Fruit fly (Drosophila melanogaster) whole organism, embryonic: ENCODE data around the gene Mlp84B.

Experiments
- ATbp ChIP-seq: fragments of 200-800 bp; sonication (Bioruptor generic); optimal IDR thresholded peaks from 2 replicates; lab custom pipeline; 2017; ENCODE audit warnings: missing biosample characterization, mild to moderate bottlenecking, missing genetic modification characterization, missing genetic modification reagents
- Atf-2 ChIP-seq: fragments of 200-800 bp; sonication (Bioruptor generic); optimal IDR thresholded peaks from 2 replicates; lab custom pipeline; 2016; ENCODE audit warnings: missing biosample characterization, missing genetic modification characterization
- CG1024 ChIP-seq: fragments of 200-800 bp; sonication (Bioruptor generic); IDR thresholded peaks from 2 replicates; pipeline ENCODE4 v1.3.6; 2022; ENCODE audit warnings: missing biosample characterization, missing genetic modification characterization
- CG11085 ChIP-seq: fragments of 200-800 bp; sonication (Bioruptor generic); IDR thresholded peaks from 2 replicates; pipeline ENCODE4 v1.3.6; 2022; ENCODE audit warnings: missing biosample characterization, missing genetic modification characterization
- CG12219 ChIP-seq: fragments of 200-800 bp; sonication (Bioruptor generic); optimal IDR thresholded peaks from 3 replicates; lab custom pipeline; 2018; ENCODE audit warnings: missing biosample characterization, mild to moderate bottlenecking, missing genetic modification characterization
- CG13287 ChIP-seq: fragments of 200-800 bp; sonication (Bioruptor generic); IDR thresholded peaks from 2 replicates; pipeline ENCODE4 v1.3.6; 2022; ENCODE audit warnings: missing biosample characterization, missing genetic modification characterization; ENCODE audit not compliant: partially characterized antibody
- CG13775 ChIP-seq: fragments of 200-800 bp; sonication (Bioruptor generic); optimal IDR thresholded peaks from 3 replicates; lab custom pipeline; 2017; ENCODE audit warnings: missing biosample characterization, mild to moderate bottlenecking, missing genetic modification characterization
- CG14965 ChIP-seq: fragments of 200-800 bp; sonication (Bioruptor generic); optimal IDR thresholded peaks from 2 replicates; lab custom pipeline; 2016; ENCODE audit warnings: missing biosample characterization, missing genetic modification characterization, borderline replicate concordance
- CG15514 ChIP-seq: fragments of 200-800 bp; sonication (Bioruptor generic); optimal IDR thresholded peaks from 3 replicates; lab custom pipeline; 2017; ENCODE audit warnings: missing biosample characterization, missing genetic modification characterization, mild to moderate bottlenecking, moderate library complexity, missing genetic modification reagents
- CG16779 ChIP-seq: fragments of 200-800 bp; sonication (Bioruptor generic); IDR thresholded peaks from 2 replicates; pipeline ENCODE4 v1.3.6; 2022; ENCODE audit warnings: missing biosample characterization, missing genetic modification characterization
- CG17359 ChIP-seq: fragments of 200-800 bp; sonication (Bioruptor generic); optimal IDR thresholded peaks from 3 replicates; lab custom pipeline; 2018; ENCODE audit warnings: missing biosample characterization, mild to moderate bottlenecking, missing genetic modification characterization, moderate library complexity
- CG17612 ChIP-seq: fragments of 200-800 bp; sonication (Bioruptor generic); IDR thresholded peaks from 2 replicates; pipeline ENCODE4 v1.3.6; 2022; ENCODE audit warnings: missing biosample characterization, missing genetic modification characterization
- CG1792 ChIP-seq: fragments of 200-800 bp; sonication (Bioruptor generic); optimal IDR thresholded peaks from 2 replicates; lab custom pipeline; 2016; ENCODE audit warnings: missing biosample characterization, missing genetic modification characterization
- CG2199 ChIP-seq: fragments of 200-800 bp; sonication (Bioruptor generic); IDR thresholded peaks from 3 replicates; pipeline ENCODE4 v1.3.6; 2022; ENCODE audit warnings: missing biosample characterization, missing genetic modification characterization
- CG2712 ChIP-seq: fragments of 200-800 bp; optimal IDR thresholded peaks from 3 replicates; lab custom pipeline; 2019; ENCODE audit warnings: missing biosample characterization, mild to moderate bottlenecking, missing genetic modification characterization, moderate library complexity
- CG3726 ChIP-seq: fragments of 200-800 bp; sonication (Bioruptor generic); IDR thresholded peaks from 3 replicates; pipeline ENCODE4, ENCODE4 v1.3.6; 2022; ENCODE audit warnings: missing biosample characterization, missing genetic modification characterization
- CG4360 ChIP-seq: fragments of 200-800 bp; sonication (Bioruptor generic); IDR thresholded peaks from 2 replicates; pipeline ENCODE4 v1.3.6; 2022; ENCODE audit warnings: missing biosample characterization, missing genetic modification characterization
- CG43689 ChIP-seq: fragments of 200-800 bp; sonication (Bioruptor generic); IDR thresholded peaks from 2 replicates; pipeline ENCODE4 v1.3.6; 2022; ENCODE audit warnings: missing biosample characterization, missing genetic modification characterization
- CG6272 ChIP-seq: fragments of 200-800 bp; sonication (Bioruptor generic); IDR thresholded peaks from 2 replicates; pipeline ENCODE4 v1.3.6; 2022; ENCODE audit warnings: missing biosample characterization, missing genetic modification characterization
- CG7357 ChIP-seq: fragments of 200-800 bp; sonication (Bioruptor generic); IDR thresholded peaks from 3 replicates; pipeline ENCODE4 v1.3.6; 2022; ENCODE audit warnings: missing biosample characterization, missing genetic modification characterization
- CG7745 ChIP-seq: fragments of 200-800 bp; sonication (Bioruptor generic); optimal IDR thresholded peaks from 2 replicates; lab custom pipeline; 2018; ENCODE audit warnings: missing biosample characterization, mild to moderate bottlenecking, missing genetic modification characterization, moderate library complexity
- CG7839 ChIP-seq: fragments of 200-800 bp; sonication (Bioruptor generic); optimal IDR thresholded peaks from 3 replicates; lab custom pipeline; 2018; ENCODE audit warnings: missing biosample characterization, mild to moderate bottlenecking, missing genetic modification characterization, moderate library complexity
- CG9437 ChIP-seq: fragments of 200-800 bp; sonication (Bioruptor generic); optimal IDR thresholded peaks from 2 replicates; lab custom pipeline; 2018; ENCODE audit warnings: missing biosample characterization, mild to moderate bottlenecking, missing genetic modification characterization
- CG9932 ChIP-seq: fragments of 200-800 bp; sonication (Bioruptor generic); IDR thresholded peaks from 2 replicates; pipeline ENCODE4 v1.3.6; 2022; ENCODE audit warnings: missing biosample characterization, missing genetic modification characterization
- Chrac-16 ChIP-seq: fragments of 200-800 bp; sonication (Bioruptor generic); optimal IDR thresholded peaks from 3 replicates; lab custom pipeline; 2016; ENCODE audit warnings: missing biosample characterization, missing genetic modification characterization
- CrebB ChIP-seq: fragments of 200-800 bp; sonication (Bioruptor generic); optimal IDR thresholded peaks from 3 replicates; lab custom pipeline; 2018; ENCODE audit warnings: missing biosample characterization, mild to moderate bottlenecking, missing genetic modification characterization
- D19A ChIP-seq: fragments of 200-800 bp; optimal IDR thresholded peaks from 3 replicates; lab custom pipeline; 2019; ENCODE audit warnings: missing biosample characterization, mild to moderate bottlenecking, missing genetic modification characterization, moderate library complexity
- Dll ChIP-seq: fragments of 200-800 bp; sonication (Bioruptor generic); IDR thresholded peaks from 4 replicates; pipeline ENCODE4 v1.3.6; 2022; ENCODE audit warnings: missing biosample characterization, missing genetic modification characterization; ENCODE audit not compliant: partially characterized antibody
- Drgx ChIP-seq: fragments of 200-800 bp; sonication (Bioruptor generic); IDR thresholded peaks from 2 replicates; pipeline ENCODE4 v1.3.6; 2022; ENCODE audit warnings: missing biosample characterization, missing genetic modification characterization
- ERR ChIP-seq: fragments of 200-800 bp; sonication (Bioruptor generic); optimal IDR thresholded peaks from 2 replicates; lab custom pipeline; 2016; ENCODE audit warnings: missing biosample characterization, missing genetic modification characterization
- HLHmδ ChIP-seq: fragments of 200-800 bp; sonication (Bioruptor generic); optimal IDR thresholded peaks from 2 replicates; lab custom pipeline; 2018; ENCODE audit warnings: missing biosample characterization, mild to moderate bottlenecking, missing genetic modification characterization, moderate library complexity
- Hand ChIP-seq: fragments of 200-800 bp; sonication (Bioruptor generic); optimal IDR thresholded peaks from 2 replicates; lab custom pipeline; 2017; ENCODE audit warnings: mild to moderate bottlenecking, missing biosample characterization, missing genetic modification reagents, missing genetic modification characterization
- Neu2 ChIP-seq: fragments of 200-800 bp; sonication (Bioruptor generic); optimal IDR thresholded peaks from 3 replicates; lab custom pipeline; 2016; ENCODE audit warnings: missing biosample characterization, missing genetic modification characterization, borderline replicate concordance
- Ptx1 ChIP-seq: fragments of 200-800 bp; sonication (Bioruptor generic); IDR thresholded peaks from 2 replicates; pipeline ENCODE4 v1.3.6; 2022; ENCODE audit warnings: missing biosample characterization, missing genetic modification characterization
- Sry-β ChIP-seq: fragments of 200-800 bp; sonication (Bioruptor generic); optimal IDR thresholded peaks from 2 replicates; lab custom pipeline; 2018; ENCODE audit warnings: missing biosample characterization, mild to moderate bottlenecking, missing genetic modification characterization, moderate library complexity
- ab ChIP-seq: fragments of 200-800 bp; sonication (Bioruptor generic); optimal IDR thresholded peaks from 2 replicates; lab custom pipeline; 2016; ENCODE audit warnings: missing biosample characterization, missing genetic modification characterization
- ac ChIP-seq: fragments of 200-800 bp; sonication (Bioruptor generic); optimal IDR thresholded peaks from 3 replicates; lab custom pipeline; 2017; ENCODE audit warnings: missing biosample characterization, mild to moderate bottlenecking, missing genetic modification characterization
- amos ChIP-seq: fragments of 200-800 bp; sonication (Bioruptor generic); IDR thresholded peaks from 2 replicates; pipeline ENCODE4 v1.3.6; 2022; ENCODE audit warnings: missing biosample characterization, missing genetic modification characterization; ENCODE audit not compliant: partially characterized antibody
- br ChIP-seq: fragments of >200 bp; optimal IDR thresholded peaks from 2 replicates; lab custom pipeline; 2017
- esg ChIP-seq: fragments of 200-800 bp; sonication (Bioruptor generic); conservative IDR thresholded peaks from 2 replicates; pipeline ENCODE4 v1.3.6; 2022; ENCODE audit warnings: missing biosample characterization, missing genetic modification characterization
- gce ChIP-seq: fragments of 200-800 bp; sonication (Bioruptor generic); IDR thresholded peaks from 3 replicates; pipeline ENCODE4 v1.3.6; 2022; ENCODE audit warnings: missing biosample characterization, missing genetic modification characterization
- gem ChIP-seq: fragments of 200-800 bp; sonication (Bioruptor generic); optimal IDR thresholded peaks from 2 replicates; lab custom pipeline; 2019; ENCODE audit warnings: missing biosample characterization, mild to moderate bottlenecking, missing genetic modification characterization, moderate library complexity
- hb ChIP-seq: fragments of 200-800 bp; sonication (Bioruptor generic); IDR thresholded peaks from 3 replicates; pipeline ENCODE4 v1.3.6; 2022; ENCODE audit warnings: missing biosample characterization, missing genetic modification characterization; ENCODE audit not compliant: partially characterized antibody
- lov ChIP-seq, 2 experiments: fragments of 200-800 bp in 1 of 2; fragments of >200 bp in 1 of 2; sonication (Bioruptor generic) in 1 of 2; IDR thresholded peaks in 1 of 2; optimal IDR thresholded peaks in 1 of 2; 2 replicates in 1 of 2; 3 replicates in 1 of 2; pipeline versions ENCODE4 v1.3.6 to Lab custom; 2017 to 2022; ENCODE audit warnings: missing biosample characterization in 1 of 2, missing genetic modification characterization in 1 of 2
- pros ChIP-seq: fragments of 200-800 bp; sonication (Bioruptor generic); optimal IDR thresholded peaks from 3 replicates; lab custom pipeline; 2019; ENCODE audit warnings: missing biosample characterization, mild to moderate bottlenecking, missing genetic modification characterization, moderate library complexity
- row ChIP-seq: fragments of 200-800 bp; sonication (Bioruptor generic); IDR thresholded peaks from 3 replicates; pipeline ENCODE4 v1.3.6; 2022; ENCODE audit warnings: missing biosample characterization, missing genetic modification characterization
- sisA ChIP-seq: fragments of 200-800 bp; sonication (Bioruptor generic); IDR thresholded peaks from 2 replicates; pipeline ENCODE4 v1.3.6; 2022; ENCODE audit warnings: missing biosample characterization, missing genetic modification characterization
- tgo ChIP-seq: fragments of 200-800 bp; sonication (Bioruptor generic); IDR thresholded peaks from 3 replicates; pipeline ENCODE4 v1.3.6; 2022; ENCODE audit warnings: missing biosample characterization, missing genetic modification characterization
- zen ChIP-seq: fragments of 200-800 bp; sonication (Bioruptor generic); optimal IDR thresholded peaks from 3 replicates; lab custom pipeline; 2018; ENCODE audit warnings: missing biosample characterization, mild to moderate bottlenecking, missing genetic modification characterization, moderate library complexity

Gene Mlp84B

dm6 chr3R:7144245-7144904 lies 26.8 kb upstream of the Mlp84B start, which contains the start of the genes CG14610 and CG2656 (continued):
- TF ChIP-seq CG13287 (GFP tag; lab: Robert Waterston, UW), result peak; percentile 76
- TF ChIP-seq esg, result peak; percentile 42; the same call in 1 of the 2 replicates
- TF ChIP-seq gem, result peak; percentile 70
- TF ChIP-seq CG3726 (GFP tag; lab: Robert Waterston, UW), result no peak
- no peak; the same call in 1 of the 2 replicates for TF ChIP-seq CG4360
- no peak for TF ChIP-seq CG12219
- no peak; the same call in 1 of the 2 replicates for TF ChIP-seq CG6272 (GFP tag; lab: Robert Waterston, UW)
- TF ChIP-seq Hand (GFP tag; lab: Kevin White, UChicago), result no peak
- no peak for TF ChIP-seq Neu2 (GFP tag; lab: Kevin White, UChicago)
- peak; percentile 63; the same call in 2 of the 3 replicates for TF ChIP-seq tgo
- no peak for TF ChIP-seq CG17612
- no peak for TF ChIP-seq ab (GFP tag; lab: Kevin White, UChicago)
- TF ChIP-seq CG7839, result peak; percentile 58
- no peak for TF ChIP-seq CG14965 (GFP tag; lab: Kevin White, UChicago)
- no peak for TF ChIP-seq br
- TF ChIP-seq CG16779 (GFP tag; lab: Robert Waterston, UW), result peak; percentile 50; the same call in 1 of the 2 replicates
- no peak for TF ChIP-seq CG43689
- peak; percentile 30 for TF ChIP-seq CG9437 (GFP tag; lab: Kevin White, UChicago)
- no peak for TF ChIP-seq CG7357 (GFP tag; lab: Robert Waterston, UW)
- peak; percentile 66; the same call in 1 of the 2 replicates for TF ChIP-seq sisA
- peak; percentile 53 for TF ChIP-seq ATbp (GFP tag; lab: Kevin White, UChicago)
- peak; percentile 19; the same call in 1 of the 2 replicates for TF ChIP-seq Drgx (GFP tag; lab: Robert Waterston, UW)
- peak; percentile 89 for TF ChIP-seq Chrac-16 (GFP tag; lab: Kevin White, UChicago)
- peak; percentile 75 for TF ChIP-seq Ptx1 (GFP tag; lab: Robert Waterston, UW)
- TF ChIP-seq CG13775 (GFP tag; lab: Kevin White, UChicago), result peak; percentile 43
- peak; percentile 90 for TF ChIP-seq CG2199 (GFP tag; lab: Robert Waterston, UW)
- TF ChIP-seq Atf-2, result peak; percentile 78
- TF ChIP-seq Dll, result peak; percentile 52; the same call in 2 of the 4 replicates
- peak; percentile 82 for TF ChIP-seq CG15514 (GFP tag; lab: Kevin White, UChicago)
- TF ChIP-seq CG11085 (GFP tag; lab: Robert Waterston, UW), result 0 out of 2 replicates have a peak, but pooled peaks have one; percentile 38
- TF ChIP-seq CG2712, result peak; percentile 68
- TF ChIP-seq HLHmδ (GFP tag; lab: Kevin White, UChicago), result no peak
- TF ChIP-seq CG1024 (GFP tag; lab: Robert Waterston, UW), result peak; percentile 74
- TF ChIP-seq hb (GFP tag; lab: Robert Waterston, UW), result no peak
- TF ChIP-seq CrebB (tag; lab: Kevin White, UChicago), result peak; percentile 14
- TF ChIP-seq CG1792, result peak; percentile 84
- TF ChIP-seq lov (optimal IDR thresholded peaks at IDR 0.05; lab: Kevin White, UChicago), result no peak
- no peak for TF ChIP-seq lov (GFP tag; IDR thresholded peaks at IDR 0.05; lab: Robert Waterston, UW)
- peak; percentile 50 for TF ChIP-seq zen (tag; lab: Kevin White, UChicago)
- TF ChIP-seq CG7745 (tag; lab: Kevin White, UChicago), result no peak
- peak; percentile 70 for TF ChIP-seq amos (GFP tag; lab: Robert Waterston, UW)
- TF ChIP-seq Sry-β, result no peak
- peak; percentile 26 for TF ChIP-seq D19A (tag; lab: Kevin White, UChicago)
- no peak for TF ChIP-seq ac (GFP tag; lab: Kevin White, UChicago)
- TF ChIP-seq ERR (GFP tag; lab: Kevin White, UChicago), result peak; percentile 75
- no peak; the same call in 2 of the 3 replicates for TF ChIP-seq gce (GFP tag; lab: Robert Waterston, UW)
- TF ChIP-seq CG9932 (GFP tag; lab: Robert Waterston, UW), result peak; percentile 86
- peak; percentile 66 for TF ChIP-seq CG17359 (tag; lab: Kevin White, UChicago)
- TF ChIP-seq row (GFP tag; lab: Robert Waterston, UW), result peak; percentile 48
- no peak for TF ChIP-seq pros
